Worm (Caenorhabditis elegans) whole organism, L1 larva: ENCODE results near the gene tat-1.

Experiments
- aly-2 ChIP-seq: fragments of 150-350 bp; optimal IDR thresholded peaks from 2 replicates; lab custom pipeline; 2014; ENCODE audit warnings: missing biosample characterization, missing genetic modification characterization
- ceh-88 ChIP-seq: fragments of 200-800 bp; sonication (Bioruptor generic); IDR thresholded peaks from 2 replicates; pipeline ENCODE4 v1.3.6; 2022; ENCODE audit warnings: missing genetic modification characterization, missing compliant biosample characterization
- fkh-10 ChIP-seq: sonication (generic microtip); optimal IDR thresholded peaks from 2 replicates; lab custom pipeline; 2017; ENCODE audit warnings: missing biosample characterization, missing genetic modification reagents, missing genetic modification characterization
- hlh-17 ChIP-seq: fragments of 200-800 bp; sonication (Bioruptor generic); optimal IDR thresholded peaks from 2 replicates; lab custom pipeline; 2018; ENCODE audit warnings: missing genetic modification characterization, mild to moderate bottlenecking, missing compliant biosample characterization, moderate library complexity, borderline replicate concordance
- lin-39 ChIP-seq: fragments of 150-350 bp; optimal IDR thresholded peaks from 2 replicates; lab custom pipeline; 2014; ENCODE audit warnings: missing biosample characterization, missing genetic modification reagents, missing genetic modification characterization
- lsy-2 ChIP-seq, 2 experiments: fragments of 150-350 bp; optimal IDR thresholded peaks; 2 replicates each; lab custom pipeline; 2014; ENCODE audit warnings: missing biosample characterization in 2 of 2, missing genetic modification characterization in 2 of 2
- mdl-1 ChIP-seq, 2 experiments: fragments of 150-350 bp; optimal IDR thresholded peaks; 2 replicates each; lab custom pipeline; 2014 to 2017; ENCODE audit warnings: missing biosample characterization in 2 of 2, missing genetic modification characterization in 2 of 2, inconsistent platforms in 1 of 2
- nhr-76 ChIP-seq: sonication (generic microtip); optimal IDR thresholded peaks from 2 replicates; lab custom pipeline; 2017; ENCODE audit warnings: missing biosample characterization, missing genetic modification characterization
- pax-3 ChIP-seq: fragments of 200-800 bp; sonication (Bioruptor generic); optimal IDR thresholded peaks from 2 replicates; lab custom pipeline; 2018; ENCODE audit warnings: mild to moderate bottlenecking, missing genetic modification characterization, moderate library complexity, missing compliant biosample characterization
- pqm-1 ChIP-seq: sonication (generic microtip); optimal IDR thresholded peaks from 3 replicates; lab custom pipeline; 2017; ENCODE audit warnings: missing biosample characterization, missing genetic modification characterization
- snpc-4 ChIP-seq: fragments of 150-350 bp; optimal IDR thresholded peaks from 2 replicates; lab custom pipeline; 2014; ENCODE audit warnings: missing biosample characterization, missing genetic modification characterization
- sup-37 ChIP-seq: fragments of 200-800 bp; sonication (Bioruptor generic); optimal IDR thresholded peaks from 2 replicates; lab custom pipeline; 2018; ENCODE audit warnings: mild to moderate bottlenecking, missing genetic modification characterization, missing compliant biosample characterization
- zag-1 ChIP-seq: fragments of 150-350 bp; optimal IDR thresholded peaks from 2 replicates; lab custom pipeline; 2014; ENCODE audit warnings: missing biosample characterization, missing genetic modification characterization
- ztf-11 ChIP-seq, 2 experiments: sonication (generic microtip); optimal IDR thresholded peaks; 2 replicates each; lab custom pipeline; 2016 to 2017; ENCODE audit warnings: missing genetic modification characterization in 2 of 2, missing biosample characterization in 1 of 2, missing compliant biosample characterization in 1 of 2

ce11 chrIII:12388106-12388505 lies 33.4 kb downstream of the tat-1 start:
- TF ChIP-seq pqm-1 (tag; lab: Kevin White, UChicago) (no peak), lsy-2 (tag; optimal IDR thresholded peaks at IDR 0.05; lab: Kevin White, UChicago) (no peak), nhr-76 (tag; lab: Kevin White, UChicago) (no peak), ceh-88 (GFP tag; lab: Robert Waterston, UW) (no peak), snpc-4 (tag; lab: Kevin White, UChicago) (no peak), fkh-10 (GFP tag; lab: Kevin White, UChicago) (no peak), ztf-11 (tag; optimal IDR thresholded peaks at IDR 0.05; lab: Kevin White, UChicago) (no peak), mdl-1 (tag; optimal IDR thresholded peaks at IDR 0.05; lab: Kevin White, UChicago) (no peak), pax-3 (tag; lab: Kevin White, UChicago) (no peak), lin-39 (no peak), hlh-17 (GFP tag; lab: Kevin White, UChicago) (no peak), zag-1 (tag; lab: Kevin White, UChicago) (no peak), sup-37 (GFP tag; lab: Kevin White, UChicago) (no peak), aly-2 (tag; lab: Kevin White, UChicago) (no peak)
